Worm (Caenorhabditis elegans): ENCODE measurements around the gene Y39A3CL.4.

Y39A3CL.4 gene

ce11 chrIII:1791949-1792348 is 14.1 kb upstream of the Y39A3CL.4 start:
- peak; percentile 14 for TF ChIP-seq fkh-10 (GFP tag; optimal IDR thresholded peaks at IDR 0.05)
- TF ChIP-seq tag-97 (GFP tag; IDR thresholded peaks at IDR 0.05) = no peak
- TF ChIP-seq Y75B8A.6 (GFP tag; IDR thresholded peaks at IDR 0.05) = no peak
- TF ChIP-seq mdl-1 (tag; optimal IDR thresholded peaks at IDR 0.05) = no peak
- TF ChIP-seq hlh-11 (tag; optimal IDR thresholded peaks at IDR 0.05) = no peak

DNA sequence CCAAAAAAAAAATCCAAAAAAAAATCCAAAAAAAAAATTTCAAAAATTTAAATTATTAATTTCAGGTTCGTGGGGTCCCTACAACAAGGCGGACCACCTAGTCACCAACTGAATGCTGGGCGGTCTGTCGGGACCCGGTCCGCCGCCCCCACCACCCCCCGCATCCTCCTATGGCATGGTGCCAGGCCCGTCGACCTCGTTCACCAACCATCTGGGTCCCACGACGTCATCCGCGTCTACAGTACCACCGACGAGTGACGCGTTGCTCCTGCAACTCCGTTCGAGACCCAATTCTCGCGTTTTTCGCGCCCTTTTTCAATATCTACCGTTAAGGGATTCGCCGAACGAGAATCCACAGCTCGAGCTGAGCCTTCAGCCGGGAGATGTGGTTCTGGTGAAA is 11.1 kb upstream of the Y39A3CL.4 start:
- TF ChIP-seq unc-39 (tag; optimal IDR thresholded peaks at IDR 0.05) = no peak
- no peak for TF ChIP-seq zip-11 (GFP tag; IDR thresholded peaks at IDR 0.05)
- TF ChIP-seq ceh-28 (tag; optimal IDR thresholded peaks at IDR 0.05) = no peak
- TF ChIP-seq php-3 (GFP tag; IDR thresholded peaks at IDR 0.05) = 0 out of 2 replicates have a peak, but pooled peaks have one; percentile 46
- TF ChIP-seq ZK546.5 (tag; optimal IDR thresholded peaks at IDR 0.05) = no peak
- TF ChIP-seq nhr-28 (tag; optimal IDR thresholded peaks at IDR 0.05) = no peak
- TF ChIP-seq lin-39 (tag; optimal IDR thresholded peaks at IDR 0.05) = no peak
- TF ChIP-seq egl-43 (GFP tag; IDR thresholded peaks at IDR 0.05) = 0 out of 2 replicates have a peak, but pooled peaks have one; percentile 35
- TF ChIP-seq set-16 (GFP tag; IDR thresholded peaks at IDR 0.05) = peak; percentile 92
- no peak for TF ChIP-seq snpc-1.2 (GFP tag; IDR thresholded peaks at IDR 0.05)
- TF ChIP-seq mxl-2 (GFP tag; conservative IDR thresholded peaks at IDR 0.05) = no peak
- TF ChIP-seq Y48G9A.11 (GFP tag; IDR thresholded peaks at IDR 0.05) = no peak
- TF ChIP-seq nhr-48 (tag; optimal IDR thresholded peaks at IDR 0.05) = no peak

DNA sequence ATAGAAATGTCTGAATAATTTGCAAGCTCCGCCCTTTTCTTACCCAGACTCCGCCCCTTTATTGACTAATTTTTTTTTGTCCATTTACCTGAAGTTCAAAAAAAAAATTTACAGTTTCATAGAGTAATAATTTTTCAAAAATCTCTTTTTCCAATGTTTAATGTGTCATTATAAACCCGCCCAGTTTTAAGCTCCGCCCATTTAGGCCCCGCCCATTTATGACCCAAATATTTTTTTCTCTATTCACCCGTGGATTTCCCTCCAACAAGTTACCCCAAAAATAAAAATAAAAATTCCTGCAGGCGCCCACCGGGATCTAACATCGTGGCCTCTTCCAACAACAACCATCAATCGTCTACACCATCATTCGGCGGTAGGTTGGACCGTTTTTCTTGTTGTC is 10.2 kb upstream of the Y39A3CL.4 start, which contains the start of gene rimb-1:
Gene rimb-1, plus strand, starts transcription at position 301 of the 400 bp plus-strand sequence.
- TF ChIP-seq mdt-29 (GFP tag; IDR thresholded peaks at IDR 0.05) = no peak
- no peak for TF ChIP-seq gei-8 (GFP tag; optimal IDR thresholded peaks at IDR 0.05)
- TF ChIP-seq unc-62 (GFP tag; optimal IDR thresholded peaks at IDR 0.05 in 1 of 2) = peak in 1 of 2 experiments; percentile 45
- no peak for TF ChIP-seq unc-62 (tag; optimal IDR thresholded peaks at IDR 0.05)
- TF ChIP-seq hmg-1.1 (GFP tag; IDR thresholded peaks at IDR 0.05) = no peak
- no peak for TF ChIP-seq D1046.2 (GFP tag; IDR thresholded peaks at IDR 0.05)
- TF ChIP-seq nhr-28 (tag; optimal IDR thresholded peaks at IDR 0.05) = no peak

- TF ChIP-seq daf-19 (GFP tag; conservative IDR thresholded peaks at IDR 0.05) (no peak), fos-1 (tag; optimal IDR thresholded peaks at IDR 0.05) (no peak), nhr-237 (tag; optimal IDR thresholded peaks at IDR 0.05) (no peak), ceh-62 (tag; optimal IDR thresholded peaks at IDR 0.05) (no peak), nhr-25 (tag; optimal IDR thresholded peaks at IDR 0.05; ENCODE audit: borderline replicate concordance, insufficient read depth) (no peak), aly-2 (tag; optimal IDR thresholded peaks at IDR 0.05) (no peak), dmd-9 (GFP tag; IDR thresholded peaks at IDR 0.05) (no peak), ceh-82 (tag; optimal IDR thresholded peaks at IDR 0.05) (no peak), mep-1 (tag; optimal IDR thresholded peaks at IDR 0.05) (peak; percentile 83), nhr-10 (tag; optimal IDR thresholded peaks at IDR 0.05) (no peak), pha-4 (GFP tag; IDR thresholded peaks at IDR 0.05) (peak; percentile 67; the same call in 1 of the 2 replicates), pha-4 (tag; optimal IDR thresholded peaks at IDR 0.05) (no peak), lir-3 (tag; optimal IDR thresholded peaks at IDR 0.05) (no peak), lin-38 (GFP tag; IDR thresholded peaks at IDR 0.05) (peak; percentile 28; the same call in 1 of the 2 replicates), nhr-42 (GFP tag; IDR thresholded peaks at IDR 0.05) (no peak), fkh-10 (GFP tag; optimal IDR thresholded peaks at IDR 0.05) (peak; percentile 38), ces-1 (GFP tag; optimal IDR thresholded peaks at IDR 0.05) (no peak), rbr-2 (tag; optimal IDR thresholded peaks at IDR 0.05) (peak; percentile 75), aha-1 (tag) (peak; percentile 94), nhr-11 (tag; optimal IDR thresholded peaks at IDR 0.05) (peak; percentile 42), tag-97 (GFP tag; IDR thresholded peaks at IDR 0.05) (no peak), nhr-41 (GFP tag; IDR thresholded peaks at IDR 0.05) (no peak), zag-1 (tag; optimal IDR thresholded peaks at IDR 0.05) (no peak), mes-2 (tag; optimal IDR thresholded peaks at IDR 0.05; ENCODE audit: poor library complexity, severe bottlenecking) (peak; percentile 46), arid-1 (GFP tag; conservative IDR thresholded peaks at IDR 0.05) (no peak), mdl-1 (tag; optimal IDR thresholded peaks at IDR 0.05) (peak in 1 of 2 experiments; percentile 53), snpc-1.2 (GFP tag; IDR thresholded peaks at IDR 0.05) (no peak), daf-12 (tag; optimal IDR thresholded peaks at IDR 0.05) (no peak)
Observed at ce11 chrIII:1785776-1786175, 7.9 kb upstream of the Y39A3CL.4 start.

Measured in whole organism, L4 larva.